Fruit fly (Drosophila melanogaster) whole organism, embryonic: Measurements from ENCODE around the gene HP1c.

Experiments used
- Bdp1 ChIP-seq: fragments of 200-800 bp; sonication (Bioruptor generic); optimal IDR thresholded peaks from 3 replicates; lab custom pipeline; 2016; ENCODE audit warnings: missing biosample characterization, missing genetic modification characterization
- CG11247 ChIP-seq: fragments of 200-800 bp; sonication (Bioruptor generic); IDR thresholded peaks from 2 replicates; pipeline ENCODE4 v1.3.6; 2022; ENCODE audit warnings: missing biosample characterization, missing genetic modification characterization
- CG11504 ChIP-seq: fragments of 200-800 bp; sonication (Bioruptor generic); optimal IDR thresholded peaks from 3 replicates; lab custom pipeline; 2019; ENCODE audit warnings: missing biosample characterization, mild to moderate bottlenecking, missing genetic modification characterization, moderate library complexity
- CG11560 ChIP-seq: fragments of 200-800 bp; sonication (Bioruptor generic); IDR thresholded peaks from 3 replicates; pipeline ENCODE4 v1.3.6; 2022; ENCODE audit warnings: missing biosample characterization, missing genetic modification characterization
- CG12769 ChIP-seq: fragments of 200-800 bp; sonication (Bioruptor generic); optimal IDR thresholded peaks from 2 replicates; lab custom pipeline; 2019; ENCODE audit warnings: missing biosample characterization, mild to moderate bottlenecking, missing genetic modification characterization, moderate library complexity
- CG12942 ChIP-seq: fragments of 200-800 bp; sonication (Bioruptor generic); optimal IDR thresholded peaks from 3 replicates; lab custom pipeline; 2016; ENCODE audit warnings: missing biosample characterization, missing genetic modification characterization
- CG13287 ChIP-seq: fragments of 200-800 bp; sonication (Bioruptor generic); IDR thresholded peaks from 2 replicates; pipeline ENCODE4 v1.3.6; 2022; ENCODE audit warnings: missing biosample characterization, missing genetic modification characterization; ENCODE audit not compliant: partially characterized antibody
- CG13894 ChIP-seq: fragments of 200-800 bp; sonication (Bioruptor generic); optimal IDR thresholded peaks from 3 replicates; lab custom pipeline; 2018; ENCODE audit warnings: missing biosample characterization, mild to moderate bottlenecking, missing genetic modification characterization, moderate library complexity
- CG14860 ChIP-seq: fragments of 200-800 bp; sonication (Bioruptor generic); IDR thresholded peaks from 3 replicates; pipeline ENCODE4 v1.3.6; 2022; ENCODE audit warnings: missing biosample characterization, missing genetic modification characterization; ENCODE audit not compliant: partially characterized antibody
- CG15011 ChIP-seq: fragments of 200-800 bp; sonication (Bioruptor generic); optimal IDR thresholded peaks from 3 replicates; lab custom pipeline; 2018; ENCODE audit warnings: missing biosample characterization, mild to moderate bottlenecking, missing genetic modification characterization
- CG15514 ChIP-seq: fragments of 200-800 bp; sonication (Bioruptor generic); optimal IDR thresholded peaks from 3 replicates; lab custom pipeline; 2017; ENCODE audit warnings: missing biosample characterization, missing genetic modification characterization, mild to moderate bottlenecking, moderate library complexity, missing genetic modification reagents
- CG17328 ChIP-seq: fragments of 200-800 bp; sonication (Bioruptor generic); IDR thresholded peaks from 2 replicates; pipeline ENCODE4 v1.3.6; 2022; ENCODE audit warnings: missing biosample characterization, missing genetic modification characterization
- CG18764 ChIP-seq: fragments of 200-800 bp; sonication (Bioruptor generic); optimal IDR thresholded peaks from 3 replicates; lab custom pipeline; 2016; ENCODE audit warnings: missing biosample characterization, missing genetic modification characterization
- CG3065 ChIP-seq: fragments of 200-800 bp; sonication (Bioruptor generic); optimal IDR thresholded peaks from 2 replicates; lab custom pipeline; 2016; ENCODE audit warnings: missing biosample characterization, missing genetic modification characterization
- CG32532 ChIP-seq: fragments of 200-800 bp; sonication (Bioruptor generic); IDR thresholded peaks from 2 replicates; pipeline ENCODE4 v1.3.6; 2022; ENCODE audit warnings: missing biosample characterization, missing genetic modification characterization
- CG3281 ChIP-seq: fragments of 200-800 bp; sonication (Bioruptor generic); optimal IDR thresholded peaks from 3 replicates; lab custom pipeline; 2017; ENCODE audit warnings: missing biosample characterization, mild to moderate bottlenecking, missing genetic modification characterization
- CG33557 ChIP-seq: fragments of 200-800 bp; sonication (Bioruptor generic); optimal IDR thresholded peaks from 2 replicates; lab custom pipeline; 2019; ENCODE audit warnings: missing biosample characterization, mild to moderate bottlenecking, missing genetic modification characterization, moderate library complexity
- CG4730 ChIP-seq: fragments of 200-800 bp; sonication (Bioruptor generic); IDR thresholded peaks from 2 replicates; pipeline ENCODE4 v1.3.6; 2022; ENCODE audit warnings: missing biosample characterization, missing genetic modification characterization
- CG5245 ChIP-seq: fragments of 200-800 bp; sonication (Bioruptor generic); optimal IDR thresholded peaks from 3 replicates; lab custom pipeline; 2016; ENCODE audit warnings: missing biosample characterization, missing genetic modification characterization
- CG6689 ChIP-seq: fragments of 200-800 bp; sonication (Bioruptor generic); IDR thresholded peaks from 2 replicates; pipeline ENCODE4 v1.3.6; 2022; ENCODE audit warnings: missing biosample characterization, missing genetic modification characterization
- CG7271 ChIP-seq: fragments of 200-800 bp; sonication (Bioruptor generic); optimal IDR thresholded peaks from 2 replicates; lab custom pipeline; 2018; ENCODE audit warnings: missing biosample characterization, mild to moderate bottlenecking, missing genetic modification characterization, moderate library complexity
- CG7928 ChIP-seq: fragments of 200-800 bp; sonication (Bioruptor generic); optimal IDR thresholded peaks from 2 replicates; lab custom pipeline; 2017; ENCODE audit warnings: missing biosample characterization, mild to moderate bottlenecking, missing genetic modification characterization
- CG8359 ChIP-seq: fragments of 200-800 bp; sonication (Bioruptor generic); optimal IDR thresholded peaks from 2 replicates; lab custom pipeline; 2017; ENCODE audit warnings: missing biosample characterization, mild to moderate bottlenecking, missing genetic modification characterization, borderline replicate concordance
- CG9817 ChIP-seq: fragments of 200-800 bp; sonication (Bioruptor generic); optimal IDR thresholded peaks from 2 replicates; lab custom pipeline; 2018; ENCODE audit warnings: missing biosample characterization, mild to moderate bottlenecking, missing genetic modification characterization, moderate library complexity
- Camta ChIP-seq: fragments of 200-800 bp; sonication (Bioruptor generic); optimal IDR thresholded peaks from 2 replicates; lab custom pipeline; 2016; ENCODE audit warnings: missing biosample characterization, missing genetic modification characterization
- CrebB ChIP-seq: fragments of 200-800 bp; sonication (Bioruptor generic); optimal IDR thresholded peaks from 3 replicates; lab custom pipeline; 2018; ENCODE audit warnings: missing biosample characterization, mild to moderate bottlenecking, missing genetic modification characterization
- Dbx ChIP-seq: fragments of 200-800 bp; sonication (Bioruptor generic); IDR thresholded peaks from 3 replicates; pipeline ENCODE4 v1.3.6; 2022; ENCODE audit warnings: missing biosample characterization, missing genetic modification characterization
- Dfd ChIP-seq, 2 experiments: fragments of >200 bp; optimal IDR thresholded peaks; 2 replicates each; lab custom pipeline; 2017; ENCODE audit warnings: missing biosample characterization in 2 of 2, missing genetic modification characterization in 2 of 2
- Dp ChIP-seq: fragments of 200-800 bp; sonication (Bioruptor generic); optimal IDR thresholded peaks from 2 replicates; lab custom pipeline; 2018; ENCODE audit warnings: missing biosample characterization, mild to moderate bottlenecking, missing genetic modification characterization, moderate library complexity
- Ets97D ChIP-seq: fragments of 200-800 bp; sonication (Bioruptor generic); optimal IDR thresholded peaks from 3 replicates; lab custom pipeline; 2016; ENCODE audit warnings: missing biosample characterization, missing genetic modification characterization
- HmgD ChIP-seq: fragments of 200-800 bp; sonication (Bioruptor generic); optimal IDR thresholded peaks from 3 replicates; lab custom pipeline; 2016; ENCODE audit warnings: missing biosample characterization, missing genetic modification characterization
- Hmx ChIP-seq: fragments of 200-800 bp; sonication (Bioruptor generic); optimal IDR thresholded peaks from 2 replicates; lab custom pipeline; 2016; ENCODE audit warnings: missing biosample characterization, missing genetic modification characterization
- Hr78 ChIP-seq, 2 experiments: fragments of 200-800 bp in 1 of 2; fragments of >200 bp in 1 of 2; sonication (Bioruptor generic) in 1 of 2; optimal IDR thresholded peaks; 2 replicates each; lab custom pipeline; 2017 to 2019; ENCODE audit warnings: missing biosample characterization in 2 of 2, missing genetic modification characterization in 2 of 2, mild to moderate bottlenecking in 1 of 2, moderate library complexity in 1 of 2
- Myb ChIP-seq: fragments of 200-800 bp; sonication (Bioruptor generic); optimal IDR thresholded peaks from 2 replicates; lab custom pipeline; 2016; ENCODE audit warnings: missing biosample characterization, missing genetic modification characterization
- Nf-YA ChIP-seq: fragments of 200-800 bp; sonication (Bioruptor generic); IDR thresholded peaks from 2 replicates; pipeline ENCODE4 v1.3.6; 2022; ENCODE audit warnings: missing biosample characterization, missing genetic modification characterization
- Nf-YC ChIP-seq: fragments of 200-800 bp; optimal IDR thresholded peaks from 3 replicates; lab custom pipeline; 2019; ENCODE audit warnings: missing biosample characterization, mild to moderate bottlenecking, missing genetic modification characterization, moderate library complexity
- Ravus ChIP-seq: fragments of 200-800 bp; sonication (Bioruptor generic); IDR thresholded peaks from 2 replicates; pipeline ENCODE4 v1.3.6; 2022; ENCODE audit warnings: missing biosample characterization, missing genetic modification characterization
- TFAM ChIP-seq: fragments of 200-800 bp; sonication (Bioruptor generic); optimal IDR thresholded peaks from 2 replicates; lab custom pipeline; 2017; ENCODE audit warnings: missing biosample characterization, missing genetic modification characterization, inconsistent platforms
- amos ChIP-seq: fragments of 200-800 bp; sonication (Bioruptor generic); IDR thresholded peaks from 2 replicates; pipeline ENCODE4 v1.3.6; 2022; ENCODE audit warnings: missing biosample characterization, missing genetic modification characterization; ENCODE audit not compliant: partially characterized antibody
- cas ChIP-seq: fragments of 200-800 bp; sonication (Bioruptor generic); IDR thresholded peaks from 2 replicates; pipeline ENCODE4 v1.3.6; 2022; ENCODE audit warnings: missing biosample characterization, missing genetic modification characterization
- ci ChIP-seq: fragments of 200-800 bp; sonication (Bioruptor generic); IDR thresholded peaks from 3 replicates; pipeline ENCODE4 v1.3.6; 2022; ENCODE audit warnings: missing biosample characterization, missing genetic modification characterization
- dysf ChIP-seq: fragments of 200-800 bp; sonication (Bioruptor generic); IDR thresholded peaks from 3 replicates; pipeline ENCODE4 v1.3.6; 2022; ENCODE audit warnings: missing biosample characterization, missing genetic modification characterization
- eyg ChIP-seq: fragments of 200-800 bp; sonication (Bioruptor generic); optimal IDR thresholded peaks from 3 replicates; lab custom pipeline; 2016; ENCODE audit warnings: missing biosample characterization, missing genetic modification characterization
- gcm ChIP-seq: fragments of 200-800 bp; sonication (Bioruptor generic); optimal IDR thresholded peaks from 2 replicates; lab custom pipeline; 2019; ENCODE audit warnings: missing biosample characterization, mild to moderate bottlenecking, missing genetic modification characterization, moderate library complexity
- hbn ChIP-seq: fragments of 200-800 bp; sonication (Bioruptor generic); IDR thresholded peaks from 2 replicates; pipeline ENCODE4 v1.3.6; 2022; ENCODE audit warnings: missing biosample characterization, missing genetic modification characterization; ENCODE audit not compliant: partially characterized antibody
- maf-S ChIP-seq: fragments of 200-800 bp; sonication (Bioruptor generic); optimal IDR thresholded peaks from 2 replicates; lab custom pipeline; 2016; ENCODE audit warnings: missing biosample characterization, missing genetic modification characterization
- nerfin-2 ChIP-seq: fragments of 200-800 bp; sonication (Bioruptor generic); IDR thresholded peaks from 2 replicates; pipeline ENCODE4 v1.3.6; 2022; ENCODE audit warnings: missing biosample characterization, missing genetic modification characterization; ENCODE audit not compliant: partially characterized antibody
- nom ChIP-seq: fragments of 200-800 bp; sonication (Bioruptor generic); optimal IDR thresholded peaks from 2 replicates; lab custom pipeline; 2017; ENCODE audit warnings: missing biosample characterization, missing genetic modification characterization, mild to moderate bottlenecking, moderate library complexity, missing genetic modification reagents
- onecut ChIP-seq: fragments of 200-800 bp; sonication (Bioruptor generic); IDR thresholded peaks from 2 replicates; pipeline ENCODE4 v1.3.6; 2022; ENCODE audit warnings: missing biosample characterization, missing genetic modification characterization
- sima ChIP-seq: fragments of 200-800 bp; sonication (Bioruptor generic); optimal IDR thresholded peaks from 2 replicates; lab custom pipeline; 2016; ENCODE audit warnings: missing biosample characterization, missing genetic modification characterization
- so ChIP-seq: fragments of 200-800 bp; sonication (Bioruptor generic); IDR thresholded peaks from 3 replicates; pipeline ENCODE4 v1.3.6; 2022; ENCODE audit warnings: missing biosample characterization, missing genetic modification characterization

HP1c gene

DNA sequence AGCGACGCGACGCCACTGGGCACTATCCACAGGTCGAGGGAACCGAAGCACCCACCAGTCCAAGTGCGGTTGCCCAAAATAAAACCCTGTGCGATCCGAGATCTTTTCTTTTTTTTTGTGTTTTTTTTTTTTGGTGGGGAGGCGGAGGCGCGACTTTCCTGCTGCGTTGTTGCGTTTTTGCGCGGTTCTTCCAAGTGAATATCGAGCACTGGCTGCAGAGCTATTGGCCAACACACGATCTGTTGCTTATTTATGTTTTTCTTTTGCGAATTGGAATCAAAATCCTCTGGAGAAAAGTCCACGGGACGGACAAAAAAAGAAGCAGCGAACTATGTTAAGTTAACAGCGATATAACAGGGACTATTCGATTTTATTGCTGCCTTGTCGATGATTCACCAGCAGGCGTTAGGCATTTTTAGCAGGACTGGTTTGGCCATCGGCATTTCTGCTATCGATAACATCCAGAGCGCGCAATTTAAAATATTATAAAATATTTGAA is 24.6 kb upstream of the HP1c start, which contains the start of gene wge (continued):
- no peak for TF ChIP-seq CG3281
- no peak; the same call in 1 of the 2 replicates for TF ChIP-seq hbn
- TF ChIP-seq Dp (GFP tag; lab: Kevin White, UChicago): peak; percentile 94
- no peak for TF ChIP-seq CG18764 (GFP tag; lab: Kevin White, UChicago)
- no peak for TF ChIP-seq CG11247 (GFP tag; lab: Robert Waterston, UW)
- no peak for TF ChIP-seq CG17328 (GFP tag; lab: Robert Waterston, UW)
- TF ChIP-seq Ets97D (GFP tag; lab: Kevin White, UChicago): no peak
- peak; percentile 95 for TF ChIP-seq nom (GFP tag; lab: Kevin White, UChicago)
- TF ChIP-seq Nf-YC (tag; lab: Kevin White, UChicago): no peak
- no peak for TF ChIP-seq CG12769 (tag; lab: Kevin White, UChicago)
- no peak for TF ChIP-seq CG7271
- no peak for TF ChIP-seq CG13894 (tag; lab: Kevin White, UChicago)
- TF ChIP-seq maf-S (GFP tag; lab: Kevin White, UChicago): no peak
- TF ChIP-seq CG15011 (GFP tag; lab: Kevin White, UChicago): no peak
- TF ChIP-seq onecut: no peak
- no peak for TF ChIP-seq sima (GFP tag; lab: Kevin White, UChicago)
- no peak for TF ChIP-seq CG4730
- TF ChIP-seq Dbx: no peak
- TF ChIP-seq CG6689 (GFP tag; lab: Robert Waterston, UW): no peak
- TF ChIP-seq CG5245 (GFP tag; lab: Kevin White, UChicago): no peak
- TF ChIP-seq gcm: no peak
- TF ChIP-seq Nf-YA (GFP tag; lab: Robert Waterston, UW): no peak
- TF ChIP-seq CG15514 (GFP tag; lab: Kevin White, UChicago): peak; percentile 38
- TF ChIP-seq CG7928 (GFP tag; lab: Kevin White, UChicago): no peak
- no peak for TF ChIP-seq TFAM (GFP tag; lab: Kevin White, UChicago)
- TF ChIP-seq Myb (GFP tag; lab: Kevin White, UChicago): no peak
- no peak for TF ChIP-seq HmgD (GFP tag; lab: Kevin White, UChicago)
- no peak for TF ChIP-seq ci
- TF ChIP-seq Dfd (GFP tag; optimal IDR thresholded peaks at IDR 0.05; lab: Kevin White, UChicago): no peak
- peak; percentile 96 for TF ChIP-seq CG11560 (tag; lab: Robert Waterston, UW)
- no peak for TF ChIP-seq CG3065 (GFP tag; lab: Kevin White, UChicago)
- TF ChIP-seq amos (GFP tag; lab: Robert Waterston, UW): peak; percentile 65
- TF ChIP-seq CG33557 (GFP tag; lab: Kevin White, UChicago): no peak
- no peak for TF ChIP-seq Ravus (GFP tag; lab: Robert Waterston, UW)
- no peak for TF ChIP-seq cas (GFP tag; lab: Robert Waterston, UW)
- no peak for TF ChIP-seq so (GFP tag; lab: Robert Waterston, UW)
- TF ChIP-seq Hmx: no peak
- no peak for TF ChIP-seq Camta (GFP tag; lab: Kevin White, UChicago)
- no peak for TF ChIP-seq CG12942 (GFP tag; lab: Kevin White, UChicago)
- TF ChIP-seq eyg (GFP tag; lab: Kevin White, UChicago): no peak
- peak; percentile 8; the same call in 1 of the 3 replicates for TF ChIP-seq CG14860 (GFP tag; lab: Robert Waterston, UW)
- TF ChIP-seq CrebB: no peak
- no peak for TF ChIP-seq CG11504 (tag; lab: Kevin White, UChicago)
- TF ChIP-seq Hr78 (GFP tag; optimal IDR thresholded peaks at IDR 0.05; lab: Kevin White, UChicago): no peak
- no peak; the same call in 1 of the 2 replicates for TF ChIP-seq nerfin-2 (GFP tag; lab: Robert Waterston, UW)
- TF ChIP-seq dysf (GFP tag; lab: Robert Waterston, UW): no peak
- no peak for TF ChIP-seq CG8359 (GFP tag; lab: Kevin White, UChicago)
- peak; percentile 79 for TF ChIP-seq CG13287 (GFP tag; lab: Robert Waterston, UW)
- TF ChIP-seq CG32532 (GFP tag; lab: Robert Waterston, UW): no peak
- no peak for TF ChIP-seq CG9817 (tag; lab: Kevin White, UChicago)
- TF ChIP-seq Bdp1 (GFP tag; lab: Kevin White, UChicago): no peak
